Fruit fly (Drosophila melanogaster) whole organism, embryonic: Measurements from ENCODE around the gene Chd1.

ENCODE experiments used
- C15 ChIP-seq: fragments of 200-800 bp; sonication (Bioruptor generic); IDR thresholded peaks from 3 replicates; pipeline ENCODE4 v1.3.6; 2022; ENCODE audit warnings: missing biosample characterization, missing genetic modification characterization
- CG10543 ChIP-seq: fragments of 200-800 bp; sonication (Bioruptor generic); optimal IDR thresholded peaks from 3 replicates; lab custom pipeline; 2017; ENCODE audit warnings: missing biosample characterization, mild to moderate bottlenecking, missing genetic modification characterization, moderate library complexity
- CG10654 ChIP-seq: fragments of 200-800 bp; sonication (Bioruptor generic); optimal IDR thresholded peaks from 2 replicates; lab custom pipeline; 2016; ENCODE audit warnings: missing biosample characterization, missing genetic modification characterization
- CG12104 ChIP-seq: fragments of 200-800 bp; sonication (Bioruptor generic); optimal IDR thresholded peaks from 3 replicates; lab custom pipeline; 2016; ENCODE audit warnings: missing biosample characterization, missing genetic modification characterization
- CG12219 ChIP-seq: fragments of 200-800 bp; sonication (Bioruptor generic); optimal IDR thresholded peaks from 3 replicates; lab custom pipeline; 2018; ENCODE audit warnings: missing biosample characterization, mild to moderate bottlenecking, missing genetic modification characterization
- CG13624 ChIP-seq: fragments of 200-800 bp; sonication (Bioruptor generic); optimal IDR thresholded peaks from 2 replicates; lab custom pipeline; 2016; ENCODE audit warnings: missing biosample characterization, missing genetic modification characterization
- CG14050 ChIP-seq: fragments of 200-800 bp; sonication (Bioruptor generic); IDR thresholded peaks from 3 replicates; pipeline ENCODE4 v1.3.6; 2022; ENCODE audit warnings: missing biosample characterization, missing genetic modification characterization
- CG14667 ChIP-seq: fragments of 200-800 bp; sonication (Bioruptor generic); IDR thresholded peaks from 2 replicates; pipeline ENCODE4 v1.3.6; 2022; ENCODE audit warnings: missing biosample characterization, missing genetic modification characterization
- CG15479 ChIP-seq: fragments of 200-800 bp; sonication (Bioruptor generic); optimal IDR thresholded peaks from 3 replicates; lab custom pipeline; 2019; ENCODE audit warnings: missing biosample characterization, mild to moderate bottlenecking, missing genetic modification characterization, moderate library complexity
- CG17568 ChIP-seq: fragments of 200-800 bp; sonication (Bioruptor generic); optimal IDR thresholded peaks from 2 replicates; lab custom pipeline; 2018; ENCODE audit warnings: missing biosample characterization, mild to moderate bottlenecking, missing genetic modification characterization, moderate library complexity
- CG17612 ChIP-seq: fragments of 200-800 bp; sonication (Bioruptor generic); IDR thresholded peaks from 2 replicates; pipeline ENCODE4 v1.3.6; 2022; ENCODE audit warnings: missing biosample characterization, missing genetic modification characterization
- CG18011 ChIP-seq: fragments of 200-800 bp; sonication (Bioruptor generic); optimal IDR thresholded peaks from 2 replicates; lab custom pipeline; 2017; ENCODE audit warnings: missing biosample characterization, missing genetic modification characterization, mild to moderate bottlenecking, moderate library complexity, missing genotype
- CG18764 ChIP-seq: fragments of 200-800 bp; sonication (Bioruptor generic); optimal IDR thresholded peaks from 3 replicates; lab custom pipeline; 2016; ENCODE audit warnings: missing biosample characterization, missing genetic modification characterization
- CG31388 ChIP-seq: fragments of 200-800 bp; sonication (Bioruptor generic); optimal IDR thresholded peaks from 2 replicates; lab custom pipeline; 2016; ENCODE audit warnings: missing biosample characterization, missing genetic modification characterization
- CG31441 ChIP-seq: fragments of 200-800 bp; sonication (Bioruptor generic); IDR thresholded peaks from 2 replicates; pipeline ENCODE4 v1.3.6; 2022; ENCODE audit warnings: missing biosample characterization, missing genetic modification characterization
- CG34224 ChIP-seq: fragments of 200-800 bp; sonication (Bioruptor generic); IDR thresholded peaks from 3 replicates; pipeline ENCODE4 v1.3.6; 2022; ENCODE audit warnings: missing biosample characterization, missing genetic modification characterization; ENCODE audit not compliant: partially characterized antibody
- CG4328 ChIP-seq: fragments of 200-800 bp; sonication (Bioruptor generic); optimal IDR thresholded peaks from 3 replicates; lab custom pipeline; 2017; ENCODE audit warnings: missing biosample characterization, missing genetic modification reagents, missing genetic modification characterization
- CG7372 ChIP-seq: fragments of 200-800 bp; sonication (Bioruptor generic); IDR thresholded peaks from 2 replicates; pipeline ENCODE4 v1.3.6; 2022; ENCODE audit warnings: missing biosample characterization, missing genetic modification characterization
- CG8089 ChIP-seq: fragments of 200-800 bp; sonication (Bioruptor generic); optimal IDR thresholded peaks from 3 replicates; lab custom pipeline; 2016; ENCODE audit warnings: missing biosample characterization, missing genetic modification characterization
- D19B ChIP-seq: fragments of 200-800 bp; sonication (Bioruptor generic); optimal IDR thresholded peaks from 2 replicates; lab custom pipeline; 2017; ENCODE audit warnings: missing biosample characterization, mild to moderate bottlenecking, missing genetic modification characterization
- E2f2 ChIP-seq: fragments of 200-800 bp; sonication (Bioruptor generic); IDR thresholded peaks from 2 replicates; pipeline ENCODE4 v1.3.6; 2022; ENCODE audit warnings: missing biosample characterization, missing genetic modification characterization
- Gsc ChIP-seq: fragments of 200-800 bp; sonication (Bioruptor generic); IDR thresholded peaks from 2 replicates; pipeline ENCODE4 v1.3.6; 2022; ENCODE audit warnings: missing biosample characterization, missing genetic modification characterization
- H2.0 ChIP-seq: fragments of 200-800 bp; sonication (Bioruptor generic); IDR thresholded peaks from 2 replicates; pipeline ENCODE4 v1.3.6; 2022; ENCODE audit warnings: missing biosample characterization, missing genetic modification characterization
- HLH54F ChIP-seq: fragments of 200-800 bp; sonication (Bioruptor generic); optimal IDR thresholded peaks from 3 replicates; lab custom pipeline; 2016; ENCODE audit warnings: missing biosample characterization, missing genetic modification characterization
- HmgD ChIP-seq: fragments of 200-800 bp; sonication (Bioruptor generic); optimal IDR thresholded peaks from 3 replicates; lab custom pipeline; 2016; ENCODE audit warnings: missing biosample characterization, missing genetic modification characterization
- MESR4 ChIP-seq: fragments of 200-800 bp; sonication (Bioruptor generic); optimal IDR thresholded peaks from 2 replicates; lab custom pipeline; 2018; ENCODE audit warnings: missing biosample characterization, mild to moderate bottlenecking, missing genetic modification characterization, moderate library complexity
- Meics ChIP-seq: fragments of 200-800 bp; sonication (Bioruptor generic); optimal IDR thresholded peaks from 2 replicates; lab custom pipeline; 2017; ENCODE audit warnings: missing biosample characterization, mild to moderate bottlenecking, missing genetic modification characterization
- NFAT ChIP-seq: fragments of 200-800 bp; sonication (Bioruptor generic); IDR thresholded peaks from 2 replicates; pipeline ENCODE4 v1.3.6; 2022; ENCODE audit warnings: missing biosample characterization, missing genetic modification characterization
- Optix ChIP-seq: fragments of 200-800 bp; sonication (Bioruptor generic); IDR thresholded peaks from 3 replicates; pipeline ENCODE4 v1.3.6; 2022; ENCODE audit warnings: missing biosample characterization, missing genetic modification characterization
- Scr ChIP-seq: fragments of 200-800 bp; sonication (Bioruptor generic); IDR thresholded peaks from 2 replicates; pipeline ENCODE4 v1.3.6; 2022; ENCODE audit warnings: missing biosample characterization, missing genetic modification characterization; ENCODE audit not compliant: partially characterized antibody
- Sin3A ChIP-seq: fragments of >200 bp; optimal IDR thresholded peaks from 2 replicates; lab custom pipeline; 2018
- Six4 ChIP-seq: fragments of 200-800 bp; sonication (Bioruptor generic); optimal IDR thresholded peaks from 2 replicates; lab custom pipeline; 2016; ENCODE audit warnings: missing biosample characterization, missing genetic modification characterization
- Stat92E ChIP-seq, 3 experiments: fragments of >200 bp in 2 of 3; fragments of 200-800 bp in 1 of 3; sonication (Bioruptor generic) in 1 of 3; optimal IDR thresholded peaks; 2 replicates each; lab custom pipeline; 2017 to 2019; ENCODE audit warnings: missing biosample characterization in 3 of 3, missing genetic modification characterization in 3 of 3, mild to moderate bottlenecking in 1 of 3, moderate library complexity in 1 of 3
- Vsx1 ChIP-seq: fragments of 200-800 bp; sonication (Bioruptor generic); optimal IDR thresholded peaks from 2 replicates; lab custom pipeline; 2017; ENCODE audit warnings: missing biosample characterization, mild to moderate bottlenecking, missing genetic modification characterization, missing genetic modification reagents
- caup ChIP-seq: fragments of 200-800 bp; sonication (Bioruptor generic); optimal IDR thresholded peaks from 3 replicates; lab custom pipeline; 2017; ENCODE audit warnings: missing biosample characterization, mild to moderate bottlenecking, missing genetic modification characterization, moderate library complexity; ENCODE audit not compliant: severe bottlenecking
- eyg ChIP-seq: fragments of 200-800 bp; sonication (Bioruptor generic); optimal IDR thresholded peaks from 3 replicates; lab custom pipeline; 2016; ENCODE audit warnings: missing biosample characterization, missing genetic modification characterization
- fd102C ChIP-seq: fragments of 200-800 bp; sonication (Bioruptor generic); optimal IDR thresholded peaks from 2 replicates; lab custom pipeline; 2018; ENCODE audit warnings: missing biosample characterization, mild to moderate bottlenecking, missing genetic modification characterization, moderate library complexity
- fd96Cb ChIP-seq: fragments of 200-800 bp; sonication (Bioruptor generic); optimal IDR thresholded peaks from 2 replicates; lab custom pipeline; 2018; ENCODE audit warnings: missing biosample characterization, mild to moderate bottlenecking, missing genetic modification characterization, moderate library complexity
- gem ChIP-seq: fragments of 200-800 bp; sonication (Bioruptor generic); optimal IDR thresholded peaks from 2 replicates; lab custom pipeline; 2019; ENCODE audit warnings: missing biosample characterization, mild to moderate bottlenecking, missing genetic modification characterization, moderate library complexity
- gfzf ChIP-seq: fragments of 200-800 bp; sonication (Bioruptor generic); optimal IDR thresholded peaks from 2 replicates; lab custom pipeline; 2016; ENCODE audit warnings: missing biosample characterization, mild to moderate bottlenecking, missing genetic modification characterization, moderate library complexity
- knrl ChIP-seq: fragments of 200-800 bp; sonication (Bioruptor generic); IDR thresholded peaks from 3 replicates; pipeline ENCODE4 v1.3.6; 2022; ENCODE audit warnings: missing biosample characterization, missing genetic modification characterization; ENCODE audit not compliant: partially characterized antibody
- lab ChIP-seq: fragments of 200-800 bp; sonication (Bioruptor generic); optimal IDR thresholded peaks from 3 replicates; lab custom pipeline; 2017; ENCODE audit warnings: missing biosample characterization, missing genetic modification characterization, mild to moderate bottlenecking, moderate library complexity, missing genetic modification reagents
- mld ChIP-seq: fragments of 200-800 bp; sonication (Bioruptor generic); IDR thresholded peaks from 3 replicates; pipeline ENCODE4 v1.3.6; 2022; ENCODE audit warnings: missing biosample characterization, missing genetic modification characterization; ENCODE audit not compliant: partially characterized antibody
- prd ChIP-seq, 3 experiments: fragments of >200 bp in 2 of 3; fragments of 200-800 bp in 1 of 3; sonication (Bioruptor generic) in 1 of 3; optimal IDR thresholded peaks in 2 of 3; IDR thresholded peaks in 1 of 3; 2 replicates in 2 of 3; 3 replicates in 1 of 3; pipeline versions ENCODE4 v1.3.6 to Lab custom; 2017 to 2022; ENCODE audit warnings: missing biosample characterization in 1 of 3, missing genetic modification characterization in 1 of 3
- pzg ChIP-seq: fragments of 200-800 bp; sonication (Bioruptor generic); optimal IDR thresholded peaks from 3 replicates; lab custom pipeline; 2018; ENCODE audit warnings: missing biosample characterization, mild to moderate bottlenecking, missing genetic modification characterization, moderate library complexity
- ranshi ChIP-seq: fragments of 200-800 bp; sonication (Bioruptor generic); IDR thresholded peaks from 2 replicates; pipeline ENCODE4 v1.3.6; 2022; ENCODE audit warnings: missing biosample characterization, missing genetic modification characterization
- run ChIP-seq: fragments of 200-800 bp; sonication (Bioruptor generic); optimal IDR thresholded peaks from 3 replicates; lab custom pipeline; 2018; ENCODE audit warnings: missing biosample characterization, mild to moderate bottlenecking, missing genetic modification characterization
- sqz ChIP-seq: fragments of 200-800 bp; sonication (Bioruptor generic); optimal IDR thresholded peaks from 3 replicates; lab custom pipeline; 2018; ENCODE audit warnings: missing biosample characterization, mild to moderate bottlenecking, missing genetic modification characterization
- yki ChIP-seq: fragments of >200 bp; optimal IDR thresholded peaks from 3 replicates; lab custom pipeline; 2018

Gene Chd1

DNA sequence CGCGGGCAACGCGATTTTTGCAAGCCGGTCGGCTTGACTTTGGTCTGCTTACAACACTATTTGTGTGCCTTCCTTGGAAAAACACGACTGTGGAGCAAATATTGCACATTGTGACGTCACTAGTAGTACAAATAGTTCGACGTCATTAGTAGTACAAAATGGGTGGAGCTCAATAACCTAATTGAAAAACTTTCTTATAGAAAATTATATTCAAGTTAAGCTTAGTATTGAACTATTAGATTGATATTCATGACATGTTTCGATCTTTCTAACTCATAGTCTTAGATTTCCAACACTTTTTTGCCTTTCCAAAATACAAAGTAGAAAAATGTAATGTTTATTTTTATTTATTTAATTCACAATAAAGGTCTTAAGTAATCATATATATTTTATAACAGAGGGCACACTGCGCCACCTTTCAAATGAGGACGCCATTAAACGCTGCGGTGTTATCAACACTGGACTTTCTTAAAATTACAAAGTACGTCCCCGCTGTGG lies 15.0 kb downstream of the Chd1 start, which contains the start of the genes Rrp1 and gammaTub23C (continued):
- TF ChIP-seq Optix (0 out of 3 replicates have a peak, but pooled peaks have one; percentile 31), CG13624 (GFP tag; lab: Kevin White, UChicago) (peak; percentile 73), CG17612 (peak; percentile 25; the same call in 1 of the 2 replicates), CG34224 (no peak), run (tag; lab: Kevin White, UChicago) (peak; percentile 64), CG14667 (peak; percentile 72), Sin3A (lab: Kevin White, UChicago) (peak; percentile 75), D19B (GFP tag; lab: Kevin White, UChicago) (peak; percentile 82), CG4328 (GFP tag; lab: Kevin White, UChicago) (peak; percentile 84), CG18764 (peak; percentile 88), CG18011 (GFP tag; lab: Kevin White, UChicago) (peak; percentile 70), Scr (GFP tag; lab: Robert Waterston, UW) (no peak), CG31388 (GFP tag; lab: Kevin White, UChicago) (peak; percentile 66), mld (no peak), CG12104 (peak; percentile 93), HmgD (peak; percentile 6), eyg (GFP tag; lab: Kevin White, UChicago) (peak; percentile 35), CG15479 (GFP tag; lab: Kevin White, UChicago) (peak; percentile 62), fd102C (peak; percentile 54), Vsx1 (GFP tag; lab: Kevin White, UChicago) (no peak), fd96Cb (tag; lab: Kevin White, UChicago) (peak; percentile 90), CG10654 (GFP tag; lab: Kevin White, UChicago) (peak; percentile 86), CG7372 (GFP tag; lab: Robert Waterston, UW) (peak; percentile 83), gem (tag; lab: Kevin White, UChicago) (peak; percentile 95), gfzf (GFP tag; lab: Kevin White, UChicago) (peak; percentile 10), prd (optimal IDR thresholded peaks at IDR 0.05; lab: Kevin White, UChicago) (no peak), prd (GFP tag; IDR thresholded peaks at IDR 0.05; lab: Robert Waterston, UW) (peak; percentile 93), sqz (GFP tag; lab: Kevin White, UChicago) (no peak), HLH54F (GFP tag; lab: Kevin White, UChicago) (peak; percentile 81), Meics (GFP tag; lab: Kevin White, UChicago) (peak; percentile 93), CG31441 (GFP tag; lab: Robert Waterston, UW) (peak; percentile 94), CG17568 (GFP tag; lab: Kevin White, UChicago) (no peak), CG14050 (GFP tag; lab: Robert Waterston, UW) (peak; percentile 58; the same call in 1 of the 3 replicates), pzg (GFP tag; lab: Kevin White, UChicago) (peak; percentile 35), lab (peak; percentile 89), caup (GFP tag; lab: Kevin White, UChicago) (peak; percentile 87), NFAT (peak; percentile 74), Gsc (GFP tag; lab: Robert Waterston, UW) (peak; percentile 53; the same call in 1 of the 2 replicates), CG8089 (GFP tag; lab: Kevin White, UChicago) (peak; percentile 67), CG12219 (GFP tag; lab: Kevin White, UChicago) (peak; percentile 69), C15 (no peak), E2f2 (GFP tag; lab: Robert Waterston, UW) (peak; percentile 68), CG10543 (peak; percentile 89), Six4 (peak; percentile 87), yki (lab: Kevin White, UChicago) (no peak), MESR4 (peak; percentile 2), Stat92E (GFP tag; optimal IDR thresholded peaks at IDR 0.05; lab: Kevin White, UChicago) (peak in 1 of 3 experiments; percentile 92), H2.0 (GFP tag; lab: Robert Waterston, UW) (peak; percentile 81), ranshi (GFP tag; lab: Robert Waterston, UW) (peak; percentile 80), knrl (GFP tag; lab: Robert Waterston, UW) (no peak)
